Worm (Caenorhabditis elegans) whole organism, young adult: ENCODE measurements around the gene str-217.

Experiments
- B0035.1 ChIP-seq: sonication (generic microtip); optimal IDR thresholded peaks from 2 replicates; lab custom pipeline; 2016; ENCODE audit warnings: missing genetic modification characterization, mild to moderate bottlenecking, missing compliant biosample characterization, missing genotype, missing genetic modification reagents
- B0336.3 ChIP-seq: fragments of 200-800 bp; sonication (Bioruptor generic); IDR thresholded peaks from 2 replicates; pipeline ENCODE4 v1.3.6; 2022; ENCODE audit warnings: missing genetic modification characterization, missing compliant biosample characterization
- F10E7.11 ChIP-seq: sonication (generic microtip); optimal IDR thresholded peaks from 2 replicates; lab custom pipeline; 2017; ENCODE audit warnings: mild to moderate bottlenecking, missing genetic modification characterization, moderate library complexity, missing compliant biosample characterization
- F39B2.1 ChIP-seq: fragments of 200-800 bp; sonication (Bioruptor generic); IDR thresholded peaks from 2 replicates; pipeline ENCODE4 v1.3.6; 2022; ENCODE audit warnings: missing genetic modification reagents, missing genetic modification characterization, missing compliant biosample characterization
- F49E8.2 ChIP-seq: sonication (generic microtip); optimal IDR thresholded peaks from 3 replicates; lab custom pipeline; 2017; ENCODE audit warnings: missing genetic modification characterization, mild to moderate bottlenecking, missing compliant biosample characterization, antibody characterized with exemption, moderate library complexity; ENCODE audit not compliant: insufficient read depth
- F52B5.7 ChIP-seq: sonication (generic microtip); optimal IDR thresholded peaks from 2 replicates; lab custom pipeline; 2016; ENCODE audit warnings: mild to moderate bottlenecking, missing genetic modification characterization, missing compliant biosample characterization
- F57A8.1 ChIP-seq: fragments of 200-800 bp; sonication (Bioruptor generic); optimal IDR thresholded peaks from 2 replicates; lab custom pipeline; 2018; ENCODE audit warnings: mild to moderate bottlenecking, missing genetic modification characterization, moderate library complexity, missing compliant biosample characterization
- Y53G8AR.9 ChIP-seq: fragments of 200-800 bp; sonication (Bioruptor generic); conservative IDR thresholded peaks from 2 replicates; pipeline ENCODE4 v1.3.6; 2022; ENCODE audit warnings: missing genetic modification reagents, missing genetic modification characterization, missing compliant biosample characterization
- Y56A3A.18 ChIP-seq: fragments of 200-800 bp; sonication (Bioruptor generic); IDR thresholded peaks from 2 replicates; pipeline ENCODE4 v1.3.6; 2022; ENCODE audit warnings: missing genetic modification reagents, missing genetic modification characterization, missing compliant biosample characterization
- Y95B8A.8 ChIP-seq: fragments of 200-800 bp; sonication (Bioruptor generic); IDR thresholded peaks from 2 replicates; pipeline ENCODE4 v1.3.6; 2022; ENCODE audit warnings: missing genetic modification reagents, missing genetic modification characterization, missing compliant biosample characterization
- ama-1 ChIP-seq, 3 experiments: fragments of 150-350 bp in 1 of 3; sonication (generic microtip) in 2 of 3; optimal IDR thresholded peaks; 2 replicates each; lab custom pipeline; 2014 to 2018; ENCODE audit warnings: missing biosample characterization in 2 of 3, missing genetic modification characterization in 2 of 3, missing genetic modification reagents in 2 of 3
- bed-1 ChIP-seq: fragments of 200-800 bp; sonication (Bioruptor generic); IDR thresholded peaks from 2 replicates; pipeline ENCODE4 v1.3.6; 2022; ENCODE audit warnings: missing genetic modification reagents, missing genetic modification characterization, missing compliant biosample characterization
- bed-2 ChIP-seq: fragments of 200-800 bp; sonication (Bioruptor generic); IDR thresholded peaks from 2 replicates; pipeline ENCODE4 v1.3.6; 2022; ENCODE audit warnings: missing genetic modification reagents, missing genetic modification characterization, missing compliant biosample characterization
- cebp-1 ChIP-seq, 2 experiments: fragments of 200-800 bp in 1 of 2; sonication (Bioruptor generic) in 1 of 2; sonication (generic microtip) in 1 of 2; IDR thresholded peaks in 1 of 2; optimal IDR thresholded peaks in 1 of 2; 2 replicates each; pipeline versions ENCODE4 v1.3.6 to Lab custom; 2017 to 2022; ENCODE audit warnings: missing compliant biosample characterization in 2 of 2, missing genetic modification characterization in 2 of 2, mild to moderate bottlenecking in 1 of 2, missing genetic modification reagents in 1 of 2, moderate library complexity in 1 of 2
- ceh-27 ChIP-seq: fragments of 200-800 bp; sonication (Bioruptor generic); optimal IDR thresholded peaks from 2 replicates; lab custom pipeline; 2018; ENCODE audit warnings: mild to moderate bottlenecking, missing genetic modification characterization, moderate library complexity, missing compliant biosample characterization
- ceh-40 ChIP-seq: fragments of 200-800 bp; sonication (Bioruptor generic); IDR thresholded peaks from 2 replicates; pipeline ENCODE4 v1.3.6; 2022; ENCODE audit warnings: missing genetic modification characterization, missing compliant biosample characterization
- ceh-58 ChIP-seq: fragments of 200-800 bp; sonication (Bioruptor generic); IDR thresholded peaks from 2 replicates; pipeline ENCODE4 v1.3.6; 2022; ENCODE audit warnings: missing genetic modification characterization, missing compliant biosample characterization
- egrh-3 ChIP-seq: fragments of 200-800 bp; sonication (Bioruptor generic); IDR thresholded peaks from 2 replicates; pipeline ENCODE4 v1.3.6; 2022; ENCODE audit warnings: missing genetic modification reagents, missing genetic modification characterization, missing compliant biosample characterization
- hlh-26 ChIP-seq: fragments of 200-800 bp; sonication (Bioruptor generic); conservative IDR thresholded peaks from 2 replicates; pipeline ENCODE4 v1.3.6; 2022; ENCODE audit warnings: missing genetic modification reagents, missing genetic modification characterization, missing compliant biosample characterization
- let-526 ChIP-seq: fragments of 200-800 bp; sonication (Bioruptor generic); IDR thresholded peaks from 2 replicates; pipeline ENCODE4 v1.3.6; 2022; ENCODE audit warnings: missing genetic modification reagents, missing genetic modification characterization, missing compliant biosample characterization
- lsl-1 ChIP-seq: fragments of 200-800 bp; sonication (Bioruptor generic); optimal IDR thresholded peaks from 2 replicates; lab custom pipeline; 2018; ENCODE audit warnings: mild to moderate bottlenecking, missing genetic modification characterization, moderate library complexity, missing compliant biosample characterization
- madf-10 ChIP-seq: sonication (generic microtip); optimal IDR thresholded peaks from 2 replicates; lab custom pipeline; 2016; ENCODE audit warnings: mild to moderate bottlenecking, missing genetic modification characterization, missing compliant biosample characterization
- madf-8 ChIP-seq: fragments of 200-800 bp; sonication (Bioruptor generic); conservative IDR thresholded peaks from 2 replicates; pipeline ENCODE4 v1.3.6; 2022; ENCODE audit warnings: missing genetic modification reagents, missing genetic modification characterization, missing compliant biosample characterization
- mcd-1 ChIP-seq: fragments of 200-800 bp; sonication (Bioruptor generic); IDR thresholded peaks from 2 replicates; pipeline ENCODE4 v1.3.6; 2022; ENCODE audit warnings: missing genetic modification reagents, missing genetic modification characterization, missing compliant biosample characterization
- mel-28 ChIP-seq: sonication (generic microtip); optimal IDR thresholded peaks from 2 replicates; lab custom pipeline; 2016; ENCODE audit warnings: borderline replicate concordance, mild to moderate bottlenecking, missing genetic modification characterization, missing compliant biosample characterization
- nhr-120 ChIP-seq: fragments of 200-800 bp; sonication (Bioruptor generic); IDR thresholded peaks from 2 replicates; pipeline ENCODE4 v1.3.6; 2022; ENCODE audit warnings: missing genetic modification characterization, missing compliant biosample characterization
- nhr-179 ChIP-seq: sonication (generic microtip); optimal IDR thresholded peaks from 2 replicates; lab custom pipeline; 2016; ENCODE audit warnings: mild to moderate bottlenecking, missing genetic modification characterization, missing compliant biosample characterization
- nhr-27 ChIP-seq: fragments of 200-800 bp; sonication (Bioruptor generic); optimal IDR thresholded peaks from 2 replicates; lab custom pipeline; 2018; ENCODE audit warnings: mild to moderate bottlenecking, missing genetic modification characterization, moderate library complexity, missing compliant biosample characterization
- pbrm-1 ChIP-seq: fragments of 200-800 bp; sonication (Bioruptor generic); IDR thresholded peaks from 2 replicates; pipeline ENCODE4 v1.3.6; 2022; ENCODE audit warnings: missing genetic modification reagents, missing genetic modification characterization, missing compliant biosample characterization
- pha-4 ChIP-seq: fragments of 150-350 bp; sonication (generic microtip); optimal IDR thresholded peaks from 2 replicates; lab custom pipeline; 2014; ENCODE audit warnings: missing biosample characterization, missing genetic modification reagents, missing genetic modification characterization
- rec-8 ChIP-seq, 2 experiments: sonication (generic microtip); optimal IDR thresholded peaks; 2 replicates each; lab custom pipeline; 2016; ENCODE audit warnings: mild to moderate bottlenecking in 2 of 2, missing genetic modification characterization in 2 of 2, missing genetic modification reagents in 2 of 2, missing genotype in 2 of 2, missing biosample characterization in 1 of 2, missing compliant biosample characterization in 1 of 2, moderate library complexity in 1 of 2
- sea-2 ChIP-seq: fragments of 200-800 bp; sonication (Bioruptor generic); IDR thresholded peaks from 2 replicates; pipeline ENCODE4 v1.3.6; 2022; ENCODE audit warnings: missing genetic modification characterization, missing compliant biosample characterization
- snpc-1.3 ChIP-seq: sonication (generic microtip); optimal IDR thresholded peaks from 2 replicates; lab custom pipeline; 2017; ENCODE audit warnings: missing genetic modification characterization, mild to moderate bottlenecking, missing compliant biosample characterization, antibody characterized with exemption, moderate library complexity, missing genotype, missing genetic modification reagents; ENCODE audit not compliant: insufficient read depth
- snpc-3.4 ChIP-seq: sonication (generic microtip); optimal IDR thresholded peaks from 2 replicates; lab custom pipeline; 2017; ENCODE audit warnings: missing genetic modification characterization, mild to moderate bottlenecking, missing compliant biosample characterization, antibody characterized with exemption, moderate library complexity, missing genotype, missing genetic modification reagents
- snpc-4 ChIP-seq, 5 experiments: fragments of 150-350 bp in 1 of 5; sonication (generic microtip) in 4 of 5; optimal IDR thresholded peaks; 2 replicates each; lab custom pipeline; 2014 to 2018; ENCODE audit warnings: missing genetic modification characterization in 5 of 5, missing biosample characterization in 3 of 5, antibody characterized with exemption in 2 of 5, mild to moderate bottlenecking in 2 of 5, missing compliant biosample characterization in 2 of 5, missing genotype in 2 of 5, moderate library complexity in 2 of 5, missing genetic modification reagents in 1 of 5
- tbx-9 ChIP-seq: sonication (generic microtip); optimal IDR thresholded peaks from 2 replicates; lab custom pipeline; 2016; ENCODE audit warnings: borderline replicate concordance, missing genetic modification characterization, inconsistent platforms, missing compliant biosample characterization
- xnd-1 ChIP-seq: sonication (generic microtip); optimal IDR thresholded peaks from 2 replicates; lab custom pipeline; 2016; ENCODE audit warnings: missing genotype, missing genetic modification reagents, missing genetic modification characterization, missing compliant biosample characterization
- ztf-6 ChIP-seq: fragments of 200-800 bp; sonication (Bioruptor generic); IDR thresholded peaks from 2 replicates; pipeline ENCODE4 v1.3.6; 2022; ENCODE audit warnings: missing genetic modification reagents, missing genetic modification characterization, missing compliant biosample characterization

The str-217 gene

ce11 chrV:16987035-16987434 is 13.1 kb downstream of the str-217 start, which contains the start of gene Y102A5C.40:
Gene Y102A5C.40 (minus strand): TSS chrV:16987135.
- TF ChIP-seq nhr-120 (GFP tag; lab: Robert Waterston, UW) (no peak), xnd-1 (tag; lab: Kevin White, UChicago) (no peak), tbx-9 (tag; lab: Kevin White, UChicago) (no peak), bed-1 (GFP tag; lab: Robert Waterston, UW) (no peak), ztf-6 (GFP tag; lab: Robert Waterston, UW) (no peak), madf-8 (GFP tag; lab: Robert Waterston, UW) (no peak), ama-1 (optimal IDR thresholded peaks at IDR 0.05; lab: Kevin White, UChicago) (no peak), ama-1 (GFP tag; optimal IDR thresholded peaks at IDR 0.05; lab: Kevin White, UChicago) (no peak), pha-4 (no peak), lsl-1 (GFP tag; lab: Kevin White, UChicago) (no peak), snpc-3.4 (tag; lab: Kevin White, UChicago) (no peak)

DNA sequence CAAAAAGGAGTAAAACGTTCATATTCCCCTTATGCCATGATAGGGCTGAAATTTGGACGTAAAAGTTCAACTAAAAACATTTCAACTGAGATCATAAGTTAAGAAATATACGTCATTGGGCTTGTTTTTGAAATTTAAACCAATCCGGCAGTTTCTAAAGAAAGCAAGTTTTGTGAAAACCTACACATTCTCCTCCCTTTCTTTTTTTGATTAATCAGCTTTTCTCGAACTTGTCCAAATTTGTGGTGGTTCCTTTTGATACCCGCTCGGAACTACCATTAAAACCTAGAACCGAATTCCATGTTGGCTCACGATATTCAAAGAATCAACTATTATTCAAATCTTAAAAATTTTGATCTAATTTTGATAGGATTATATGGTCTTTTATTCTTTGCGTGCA is 19.7 kb downstream of the str-217 start, which contains the start of gene srz-54:
Gene srz-54, plus strand, starts transcription at position 301 of the 400 bp plus-strand sequence.
- TF ChIP-seq pbrm-1 (GFP tag; lab: Robert Waterston, UW) = no peak
- TF ChIP-seq, all 124 proteins: peak for 0

DNA sequence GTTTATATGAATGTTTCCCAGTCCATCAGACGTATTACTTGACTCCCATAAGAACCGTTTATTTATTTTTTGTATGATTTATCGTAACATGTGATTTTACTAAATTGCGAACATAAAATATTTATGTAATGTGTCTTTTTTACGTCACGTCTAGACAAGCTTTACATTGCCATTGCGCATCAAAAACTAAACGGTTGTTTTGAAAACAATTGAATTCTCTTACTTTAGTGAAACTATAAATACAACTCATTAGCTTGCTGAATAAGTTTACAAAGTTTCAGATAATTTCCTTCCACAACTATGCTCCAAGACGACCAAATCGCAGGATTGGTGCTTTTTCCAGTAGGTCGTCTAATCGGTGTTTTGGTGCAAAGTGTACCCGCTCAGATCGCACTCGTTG is 25.2 kb downstream of the str-217 start, which contains the start of gene srx-54:
Gene srx-54, plus strand, starts transcription at position 301 of the 400 bp plus-strand sequence.
- TF ChIP-seq mcd-1 (GFP tag; lab: Robert Waterston, UW) = no peak
- no peak for TF ChIP-seq rec-8 (tag; optimal IDR thresholded peaks at IDR 0.05; lab: Kevin White, UChicago)
- no peak for TF ChIP-seq Y53G8AR.9 (GFP tag; lab: Robert Waterston, UW)
- no peak for TF ChIP-seq F49E8.2 (tag; lab: Kevin White, UChicago)
- no peak for TF ChIP-seq snpc-4 (GFP tag; optimal IDR thresholded peaks at IDR 0.05; lab: Kevin White, UChicago)
- no peak for TF ChIP-seq snpc-4 (tag; optimal IDR thresholded peaks at IDR 0.05; lab: Kevin White, UChicago)
- TF ChIP-seq Y95B8A.8 = no peak
- TF ChIP-seq B0336.3 (GFP tag; lab: Robert Waterston, UW) = no peak
- no peak for TF ChIP-seq egrh-3
- TF ChIP-seq bed-2 (GFP tag; lab: Robert Waterston, UW) = no peak
- no peak for TF ChIP-seq B0035.1
- TF ChIP-seq cebp-1 (GFP tag; IDR thresholded peaks at IDR 0.05; lab: Robert Waterston, UW) = no peak
- TF ChIP-seq cebp-1 (tag; optimal IDR thresholded peaks at IDR 0.05; lab: Kevin White, UChicago) = no peak
- TF ChIP-seq snpc-3.4 (tag; lab: Kevin White, UChicago) = no peak
- TF ChIP-seq madf-10 (tag; lab: Kevin White, UChicago) = no peak
- TF ChIP-seq mel-28 (tag; lab: Kevin White, UChicago) = no peak
- TF ChIP-seq hlh-26 (GFP tag; lab: Robert Waterston, UW) = no peak

DNA sequence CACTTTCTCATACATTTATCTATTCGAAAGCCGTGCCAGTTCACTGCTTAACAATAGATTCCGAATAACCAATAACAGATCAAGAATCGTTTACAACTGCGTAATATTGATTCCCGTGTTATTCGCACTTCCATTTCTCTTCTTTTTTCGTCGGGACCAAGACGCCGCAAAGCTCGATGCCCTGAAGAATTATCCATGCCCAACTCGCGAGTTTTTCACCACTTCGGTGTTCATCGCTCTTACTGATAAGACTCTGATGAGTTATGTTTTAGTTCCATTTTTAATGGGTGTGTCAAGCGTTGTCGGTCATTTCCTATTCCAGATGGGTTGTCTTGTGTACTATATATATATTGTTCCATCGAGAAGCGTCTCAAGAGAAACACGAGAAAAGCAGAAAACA is 26.8 kb downstream of the str-217 start:
- TF ChIP-seq F10E7.11 (tag; lab: Kevin White, UChicago) (no peak), F52B5.7 (no peak), ceh-58 (GFP tag; lab: Robert Waterston, UW) (no peak), ceh-40 (GFP tag; lab: Robert Waterston, UW) (no peak), pbrm-1 (GFP tag; lab: Robert Waterston, UW) (no peak)

DNA sequence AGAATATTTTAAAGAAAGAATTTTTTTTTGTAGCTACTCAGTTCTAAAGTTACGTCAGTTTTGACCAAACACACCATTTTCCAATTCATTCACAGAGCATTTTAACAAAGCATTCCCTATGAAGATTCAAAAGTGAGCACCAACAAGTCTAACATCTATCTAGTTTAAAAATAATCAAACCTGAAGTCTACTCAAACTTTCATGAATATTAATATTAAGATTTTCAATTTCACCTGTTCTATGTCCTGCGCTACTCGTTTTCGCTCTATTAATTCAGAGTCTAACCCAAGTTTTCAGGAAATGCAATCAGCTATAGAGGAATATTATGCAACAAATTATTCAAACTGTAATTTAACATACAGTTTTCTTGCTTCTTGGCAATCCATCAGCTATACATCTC is 28.0 kb downstream of the str-217 start, which contains the start of gene srh-119:
Gene srh-119, plus strand, starts transcription at position 301 of the 400 bp plus-strand sequence.
- TF ChIP-seq ceh-27 (GFP tag; lab: Kevin White, UChicago) (no peak), bed-2 (GFP tag; lab: Robert Waterston, UW) (no peak), snpc-1.3 (tag; lab: Kevin White, UChicago) (no peak), pbrm-1 (GFP tag; lab: Robert Waterston, UW) (no peak), mcd-1 (GFP tag; lab: Robert Waterston, UW) (no peak), sea-2 (GFP tag; lab: Robert Waterston, UW) (no peak), F39B2.1 (no peak), let-526 (no peak), Y56A3A.18 (GFP tag; lab: Robert Waterston, UW) (no peak), nhr-179 (no peak), nhr-27 (no peak), F57A8.1 (GFP tag; lab: Kevin White, UChicago) (no peak)
